Fruit fly (Drosophila melanogaster) whole organism: ENCODE data around the gene CG45122.

Experiments
- CG8478 ChIP-seq: fragments of >200 bp; optimal IDR thresholded peaks from 2 replicates; lab custom pipeline; 2018; ENCODE audit warnings: inconsistent platforms
- pan ChIP-seq: fragments of >200 bp; optimal IDR thresholded peaks from 2 replicates; lab custom pipeline; 2017
- psq ChIP-seq: fragments of >200 bp; optimal IDR thresholded peaks from 2 replicates; lab custom pipeline; 2017
- usp ChIP-seq: fragments of >200 bp; optimal IDR thresholded peaks from 2 replicates; lab custom pipeline; 2017; ENCODE audit warnings: missing biosample characterization, missing genetic modification characterization, mixed read lengths

DNA sequence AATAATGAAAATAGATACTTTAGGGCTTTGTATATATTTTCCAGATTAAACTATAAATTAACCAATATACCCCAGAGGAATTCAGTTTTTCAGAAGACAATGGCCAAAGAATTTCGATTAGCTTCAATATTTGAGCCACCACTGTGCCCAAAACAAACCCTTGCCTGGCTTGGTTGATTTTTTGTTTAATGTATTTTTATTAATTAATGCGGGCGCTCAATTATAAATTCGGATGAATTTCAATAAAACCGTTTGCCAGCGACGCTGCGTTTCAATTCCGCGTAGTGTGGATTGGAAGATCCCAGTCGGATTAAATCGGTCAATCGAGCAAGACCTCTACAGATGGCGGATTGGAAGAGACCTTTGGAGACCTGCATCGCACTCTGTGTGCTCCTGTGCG is 2.2 kb upstream of the CG45122 start, which contains the start of gene CG11670:
- TF ChIP-seq usp (GFP tag; lab: Kevin White, UChicago) (no peak), CG8478 (no peak), psq (lab: Kevin White, UChicago) (no peak), pan (lab: Kevin White, UChicago) (no peak)
